Fruit fly (Drosophila melanogaster): ENCODE results near the gene AnxB10.
"Not testable (repeated sequence)": the region's sequence is repeated elsewhere in the genome, so short reads cannot be mapped to it uniquely, and the experiment has no call there.

DNA sequence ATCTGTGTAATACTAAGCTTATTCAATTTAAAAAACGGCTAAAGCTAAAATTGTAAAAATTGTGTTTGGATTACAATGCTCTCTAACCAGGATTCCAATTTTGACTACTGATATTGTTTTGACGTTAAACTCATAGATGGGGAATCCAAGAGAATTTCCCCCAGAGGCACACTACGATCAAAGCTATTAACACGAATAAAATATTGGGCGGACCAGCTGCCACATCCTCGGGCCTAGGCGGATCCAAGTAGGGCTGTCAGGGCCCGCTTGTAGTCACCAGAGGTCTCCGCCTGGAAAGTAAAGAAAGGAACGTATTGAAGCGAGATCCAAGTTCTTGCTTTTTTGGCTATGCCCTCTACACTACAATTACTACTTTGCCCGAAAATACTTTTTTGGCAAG is 20.8 kb upstream of the AnxB10 start, which contains the start of gene Sdic3:
- not testable (repeated sequence) for TF ChIP-seq CrebA (GFP tag; optimal IDR thresholded peaks at IDR 0.05; ENCODE audit: borderline replicate concordance); lola (GFP tag; optimal IDR thresholded peaks at IDR 0.05); brk (GFP tag; optimal IDR thresholded peaks at IDR 0.05); fru (GFP tag; optimal IDR thresholded peaks at IDR 0.05); Myc (optimal IDR thresholded peaks at IDR 0.05); GATAd (GFP tag; optimal IDR thresholded peaks at IDR 0.05); sage (GFP tag; optimal IDR thresholded peaks at IDR 0.05); OdsH (GFP tag; optimal IDR thresholded peaks at IDR 0.05); Dif (GFP tag; optimal IDR thresholded peaks at IDR 0.05; ENCODE audit: partially characterized antibody); CG32264 (GFP tag; optimal IDR thresholded peaks at IDR 0.05); pan (optimal IDR thresholded peaks at IDR 0.05); usp (GFP tag; optimal IDR thresholded peaks at IDR 0.05); psq (GFP tag; optimal IDR thresholded peaks at IDR 0.05); Dfd (GFP tag; optimal IDR thresholded peaks at IDR 0.05)

All from whole organism, wandering third instar larva.